Worm (Caenorhabditis elegans): ENCODE data around the gene R08A2.9.

DNA sequence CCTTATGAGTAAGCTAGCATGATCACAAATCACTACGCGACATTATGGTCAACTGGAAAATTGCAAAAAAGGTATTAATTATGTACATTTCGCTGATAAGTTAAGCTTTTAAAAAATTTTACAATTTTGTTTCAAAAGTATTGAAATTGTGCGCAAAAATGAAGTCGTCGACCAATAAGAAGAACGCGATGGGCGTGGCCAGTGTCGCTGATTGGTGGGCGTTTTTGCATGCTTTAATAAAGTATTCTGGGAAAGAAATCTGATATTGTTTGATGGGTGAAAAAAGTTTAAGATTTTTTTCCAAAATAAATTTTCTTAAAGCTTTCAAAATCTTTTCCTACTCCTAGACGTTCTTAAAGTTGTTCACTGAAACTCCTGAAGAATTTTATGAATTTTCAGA lies 29.8 kb upstream of the R08A2.9 start:
- TF ChIP-seq ama-1 (optimal IDR thresholded peaks at IDR 0.05) (no peak), pax-1 (tag; optimal IDR thresholded peaks at IDR 0.05) (no peak), ceh-22 (tag; optimal IDR thresholded peaks at IDR 0.05) (no peak), npax-4 (tag; optimal IDR thresholded peaks at IDR 0.05) (no peak), unc-86 (tag; optimal IDR thresholded peaks at IDR 0.05) (no peak), dmd-4 (tag; optimal IDR thresholded peaks at IDR 0.05; ENCODE audit: borderline replicate concordance) (no peak), pag-3 (tag; optimal IDR thresholded peaks at IDR 0.05; ENCODE audit: borderline replicate concordance) (no peak), ceh-18 (tag; optimal IDR thresholded peaks at IDR 0.05) (no peak)

Data from whole organism, late embryonic.